Fruit fly (Drosophila melanogaster): ENCODE results near the gene CG45089.

Gene CG45089

DNA sequence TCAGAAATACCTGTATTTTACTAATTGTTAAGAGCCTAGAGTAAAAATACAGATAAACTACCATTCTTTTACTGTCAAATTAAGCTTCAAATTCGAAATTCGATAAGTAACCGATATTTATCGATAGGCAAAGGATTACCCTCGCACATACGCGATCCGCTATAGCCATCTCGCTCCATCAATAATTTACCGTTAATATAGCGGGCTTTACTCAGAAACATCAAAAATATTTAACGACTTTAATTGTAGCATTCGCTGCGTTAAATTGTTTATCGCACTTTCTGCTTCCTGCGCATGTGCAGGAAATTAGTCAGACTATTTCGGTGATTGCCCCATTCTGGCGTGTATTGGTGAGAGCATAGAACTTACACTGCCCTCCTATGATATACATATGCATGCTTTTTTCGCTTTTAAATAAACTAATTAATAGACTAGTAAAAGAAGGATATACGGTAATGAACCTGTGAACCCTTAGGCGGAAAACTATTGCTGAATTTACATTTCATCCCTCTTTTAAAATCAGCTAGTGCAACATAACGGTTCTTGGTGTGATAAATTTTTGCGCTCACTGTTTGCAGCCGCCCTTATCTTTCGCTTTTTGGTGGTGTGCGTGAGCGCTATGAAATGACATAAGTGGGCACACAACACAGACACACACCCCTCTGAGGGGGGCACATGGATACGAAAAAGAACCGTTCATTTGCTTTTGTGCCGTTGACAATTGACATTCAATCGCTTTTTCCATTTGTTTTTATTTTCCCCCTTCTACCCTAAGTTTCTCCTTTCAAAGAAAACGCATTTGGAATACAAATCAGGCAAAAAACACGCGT is 14.9 kb upstream of the CG45089 start, which contains the start of the genes dpr14 and spidey (continued):
- TF ChIP-seq pum (GFP tag; optimal IDR thresholded peaks at IDR 0.05) (peak; percentile 82), abd-A (tag; optimal IDR thresholded peaks at IDR 0.05) (peak; percentile 92), CG11398 (GFP tag; optimal IDR thresholded peaks at IDR 0.05) (peak; percentile 81), YL-1 (GFP tag; optimal IDR thresholded peaks at IDR 0.05) (peak; percentile 88), repo (GFP tag; optimal IDR thresholded peaks at IDR 0.05) (peak; percentile 74), Ets97D (GFP tag; optimal IDR thresholded peaks at IDR 0.05) (peak; percentile 63), en (GFP tag; optimal IDR thresholded peaks at IDR 0.05) (peak; percentile 38), CG34224 (GFP tag; IDR thresholded peaks at IDR 0.05; ENCODE audit: partially characterized antibody) (peak; percentile 46; the same call in 1 of the 3 replicates), ATbp (GFP tag; optimal IDR thresholded peaks at IDR 0.05) (peak; percentile 89), CG9437 (GFP tag; optimal IDR thresholded peaks at IDR 0.05) (peak; percentile 76), vfl (GFP tag; optimal IDR thresholded peaks at IDR 0.05) (peak; percentile 80), pho (GFP tag; optimal IDR thresholded peaks at IDR 0.05) (peak; percentile 86), kay (GFP tag; optimal IDR thresholded peaks at IDR 0.05) (peak; percentile 71), Awh (GFP tag; IDR thresholded peaks at IDR 0.05) (peak; percentile 79), CG8359 (GFP tag; optimal IDR thresholded peaks at IDR 0.05; ENCODE audit: borderline replicate concordance) (peak; percentile 63), nom (GFP tag; optimal IDR thresholded peaks at IDR 0.05) (peak; percentile 63), Hsf (GFP tag; optimal IDR thresholded peaks at IDR 0.05) (peak; percentile 88), NC2β (GFP tag; optimal IDR thresholded peaks at IDR 0.05) (peak; percentile 83), lbe (GFP tag; optimal IDR thresholded peaks at IDR 0.05) (peak; percentile 71), CG17385 (GFP tag; optimal IDR thresholded peaks at IDR 0.05) (peak; percentile 89), HHEX (GFP tag; optimal IDR thresholded peaks at IDR 0.05) (peak; percentile 93), kah (GFP tag; optimal IDR thresholded peaks at IDR 0.05) (peak; percentile 69), Mad (GFP tag; optimal IDR thresholded peaks at IDR 0.05) (peak; percentile 61), CG9876 (GFP tag; optimal IDR thresholded peaks at IDR 0.05) (peak; percentile 73), E2f1 (GFP tag; IDR thresholded peaks at IDR 0.05) (peak; percentile 91), zf30C (GFP tag; optimal IDR thresholded peaks at IDR 0.05) (no peak), aop (GFP tag; IDR thresholded peaks at IDR 0.05) (peak; percentile 56; the same call in 1 of the 2 replicates), Hr51 (GFP tag; optimal IDR thresholded peaks at IDR 0.05) (peak; percentile 80 to 91), CG8290 (GFP tag; optimal IDR thresholded peaks at IDR 0.05) (peak; percentile 29), CG8290 (tag; optimal IDR thresholded peaks at IDR 0.05) (peak; percentile 72 to 92), CG4404 (GFP tag; IDR thresholded peaks at IDR 0.05) (peak; percentile 69), gro (GFP tag; optimal IDR thresholded peaks at IDR 0.05) (peak; percentile 92), CG9797 (GFP tag; optimal IDR thresholded peaks at IDR 0.05) (peak; percentile 22), CG6791 (GFP tag; IDR thresholded peaks at IDR 0.05; ENCODE audit: partially characterized antibody) (peak; percentile 52; the same call in 2 of the 3 replicates), klu (GFP tag; IDR thresholded peaks at IDR 0.05) (peak; percentile 77), dimm (GFP tag; IDR thresholded peaks at IDR 0.05) (peak; percentile 70; the same call in 1 of the 2 replicates), CG10959 (GFP tag; IDR thresholded peaks at IDR 0.05) (peak; percentile 64), CG11723 (GFP tag; optimal IDR thresholded peaks at IDR 0.05) (peak; percentile 80), org-1 (GFP tag; optimal IDR thresholded peaks at IDR 0.05) (peak; percentile 89), Pdp1 (GFP tag; optimal IDR thresholded peaks at IDR 0.05) (peak; percentile 88 to 98), ERR (GFP tag; optimal IDR thresholded peaks at IDR 0.05) (peak; percentile 77), HLH54F (GFP tag; optimal IDR thresholded peaks at IDR 0.05) (peak; percentile 92), CG8089 (GFP tag; optimal IDR thresholded peaks at IDR 0.05) (peak; percentile 75), CG7556 (GFP tag; optimal IDR thresholded peaks at IDR 0.05) (peak; percentile 90), CG6272 (GFP tag; IDR thresholded peaks at IDR 0.05) (peak; percentile 79), CG11695 (GFP tag; IDR thresholded peaks at IDR 0.05) (peak; percentile 90), chm (GFP tag; IDR thresholded peaks at IDR 0.05) (peak; percentile 75), Dfd (GFP tag; optimal IDR thresholded peaks at IDR 0.05) (no peak), CG10654 (GFP tag; optimal IDR thresholded peaks at IDR 0.05) (peak; percentile 73)

Measured in whole organism, embryonic.